Worm (Caenorhabditis elegans) whole organism, late embryonic: ENCODE results near the gene K03H1.13.

ENCODE experiments used
- C38D4.7 ChIP-seq: fragments of 200-800 bp; sonication (Bioruptor generic); optimal IDR thresholded peaks from 2 replicates; lab custom pipeline; 2018; ENCODE audit warnings: mild to moderate bottlenecking, missing genetic modification characterization, moderate library complexity, missing compliant biosample characterization
- F13H6.1 ChIP-seq: sonication (generic microtip); optimal IDR thresholded peaks from 2 replicates; lab custom pipeline; 2016; ENCODE audit warnings: missing genetic modification characterization, missing compliant biosample characterization
- K02D7.2 ChIP-seq: sonication (generic microtip); optimal IDR thresholded peaks from 2 replicates; lab custom pipeline; 2017; ENCODE audit warnings: mild to moderate bottlenecking, missing genetic modification characterization, missing compliant biosample characterization
- K09A11.1 ChIP-seq: sonication (generic microtip); optimal IDR thresholded peaks from 2 replicates; lab custom pipeline; 2017; ENCODE audit warnings: antibody characterized with exemption, mild to moderate bottlenecking, missing genetic modification characterization, missing compliant biosample characterization; ENCODE audit not compliant: insufficient read depth
- Y22D7AL.16 ChIP-seq: sonication (generic microtip); optimal IDR thresholded peaks from 2 replicates; lab custom pipeline; 2016; ENCODE audit warnings: missing genetic modification characterization, missing compliant biosample characterization
- ama-1 ChIP-seq: fragments of 150-350 bp; optimal IDR thresholded peaks from 2 replicates; lab custom pipeline; 2014
- ceh-14 ChIP-seq: sonication (generic microtip); optimal IDR thresholded peaks from 2 replicates; lab custom pipeline; 2016; ENCODE audit warnings: missing genotype, missing genetic modification characterization, missing compliant biosample characterization
- ceh-18 ChIP-seq: sonication (generic microtip); optimal IDR thresholded peaks from 2 replicates; lab custom pipeline; 2016; ENCODE audit warnings: missing genetic modification characterization, missing compliant biosample characterization
- ceh-2 ChIP-seq: sonication (generic microtip); optimal IDR thresholded peaks from 2 replicates; lab custom pipeline; 2016; ENCODE audit warnings: missing genotype, missing genetic modification characterization, missing compliant biosample characterization
- ceh-31 ChIP-seq: sonication (generic microtip); optimal IDR thresholded peaks from 2 replicates; lab custom pipeline; 2016; ENCODE audit warnings: missing genetic modification characterization, missing compliant biosample characterization
- elt-2 ChIP-seq: sonication (generic microtip); optimal IDR thresholded peaks from 2 replicates; lab custom pipeline; 2016; ENCODE audit warnings: missing genetic modification reagents, missing genetic modification characterization, missing compliant biosample characterization
- fax-1 ChIP-seq: sonication (generic microtip); optimal IDR thresholded peaks from 2 replicates; lab custom pipeline; 2016; ENCODE audit warnings: missing genotype, missing genetic modification characterization, missing compliant biosample characterization
- fkh-6 ChIP-seq: sonication (generic microtip); optimal IDR thresholded peaks from 2 replicates; lab custom pipeline; 2016; ENCODE audit warnings: missing genetic modification characterization, missing compliant biosample characterization
- hlh-13 ChIP-seq: fragments of 200-800 bp; sonication (Bioruptor generic); optimal IDR thresholded peaks from 2 replicates; lab custom pipeline; 2018; ENCODE audit warnings: mild to moderate bottlenecking, missing genetic modification characterization, missing compliant biosample characterization
- hlh-15 ChIP-seq: sonication (generic microtip); optimal IDR thresholded peaks from 2 replicates; lab custom pipeline; 2016; ENCODE audit warnings: missing genetic modification characterization, missing compliant biosample characterization
- hlh-6 ChIP-seq: sonication (generic microtip); optimal IDR thresholded peaks from 2 replicates; lab custom pipeline; 2016; ENCODE audit warnings: missing genotype, missing genetic modification characterization, missing compliant biosample characterization
- lim-6 ChIP-seq: sonication (generic microtip); optimal IDR thresholded peaks from 2 replicates; lab custom pipeline; 2016; ENCODE audit warnings: missing genetic modification characterization, missing compliant biosample characterization
- nhr-11 ChIP-seq: fragments of 150-350 bp; optimal IDR thresholded peaks from 2 replicates; lab custom pipeline; 2014; ENCODE audit warnings: missing biosample characterization, missing genetic modification characterization
- odd-2 ChIP-seq: sonication (generic microtip); optimal IDR thresholded peaks from 2 replicates; lab custom pipeline; 2017; ENCODE audit warnings: antibody characterized with exemption, mild to moderate bottlenecking, missing genetic modification characterization, missing compliant biosample characterization
- pag-3 ChIP-seq: sonication (generic microtip); optimal IDR thresholded peaks from 2 replicates; lab custom pipeline; 2016; ENCODE audit warnings: missing compliant biosample characterization, missing genetic modification characterization, borderline replicate concordance
- pax-1 ChIP-seq: fragments of 150-350 bp; optimal IDR thresholded peaks from 2 replicates; lab custom pipeline; 2014; ENCODE audit warnings: missing biosample characterization, missing genetic modification characterization
- ref-2 ChIP-seq: sonication (generic microtip); optimal IDR thresholded peaks from 2 replicates; lab custom pipeline; 2016; ENCODE audit warnings: missing genetic modification characterization, missing compliant biosample characterization
- sox-2 ChIP-seq: fragments of 200-800 bp; sonication (Bioruptor generic); IDR thresholded peaks from 2 replicates; pipeline ENCODE4 v1.3.6; 2022; ENCODE audit warnings: missing genetic modification reagents, missing genetic modification characterization, missing compliant biosample characterization
- sox-4 ChIP-seq: sonication (generic microtip); optimal IDR thresholded peaks from 2 replicates; lab custom pipeline; 2017; ENCODE audit warnings: mild to moderate bottlenecking, missing genetic modification characterization, inconsistent platforms, missing compliant biosample characterization
- syd-9 ChIP-seq: sonication (generic microtip); optimal IDR thresholded peaks from 2 replicates; lab custom pipeline; 2016; ENCODE audit warnings: mild to moderate bottlenecking, missing genetic modification characterization, moderate library complexity, missing compliant biosample characterization
- tbx-7 ChIP-seq: sonication (generic microtip); optimal IDR thresholded peaks from 2 replicates; lab custom pipeline; 2016; ENCODE audit warnings: missing genotype, missing genetic modification characterization, missing compliant biosample characterization
- unc-3 ChIP-seq, 2 experiments: fragments of 200-800 bp in 1 of 2; sonication (Bioruptor generic) in 1 of 2; sonication (generic microtip) in 1 of 2; conservative IDR thresholded peaks in 1 of 2; optimal IDR thresholded peaks in 1 of 2; 2 replicates each; pipeline versions ENCODE4 v1.3.6 to Lab custom; 2016 to 2022; ENCODE audit warnings: missing compliant biosample characterization in 2 of 2, missing genetic modification characterization in 2 of 2, missing genetic modification reagents in 1 of 2
- unc-55 ChIP-seq: sonication (generic microtip); optimal IDR thresholded peaks from 2 replicates; lab custom pipeline; 2017; ENCODE audit warnings: missing biosample characterization, missing genetic modification reagents, missing genetic modification characterization
- unc-86 ChIP-seq: sonication (generic microtip); optimal IDR thresholded peaks from 2 replicates; lab custom pipeline; 2016; ENCODE audit warnings: missing genetic modification characterization, missing compliant biosample characterization
- zip-5 ChIP-seq: sonication (generic microtip); optimal IDR thresholded peaks from 2 replicates; lab custom pipeline; 2016; ENCODE audit warnings: missing genetic modification characterization, missing compliant biosample characterization
- ztf-16 ChIP-seq: sonication (generic microtip); optimal IDR thresholded peaks from 2 replicates; lab custom pipeline; 2017; ENCODE audit warnings: missing genetic modification characterization, missing compliant biosample characterization

K03H1.13 gene

DNA sequence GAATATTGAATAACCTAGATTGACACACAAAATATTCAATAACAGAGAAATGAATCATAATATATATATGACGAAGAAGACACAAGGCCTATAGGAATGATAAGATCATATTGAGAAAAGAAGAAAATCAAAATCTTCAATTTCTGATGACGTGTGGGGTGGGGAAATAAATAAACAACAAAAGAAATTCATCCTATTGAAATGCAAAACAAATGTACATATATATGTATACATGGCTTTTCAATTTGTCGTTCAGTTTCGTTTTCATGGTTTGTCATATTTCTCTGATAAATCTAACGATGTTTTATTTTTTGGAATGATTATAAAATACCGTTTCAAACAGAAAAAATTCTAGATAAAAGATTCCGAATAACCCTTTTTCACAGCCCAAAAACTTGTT, 23.5 kb downstream of the K03H1.13 start, which contains the start of gene ttr-3:
ttr-3 (minus strand) TSS at position 101 of the 400 bp plus-strand sequence.
- TF ChIP-seq ref-2 (tag; lab: Kevin White, UChicago): no peak
- TF ChIP-seq hlh-13 (GFP tag; lab: Kevin White, UChicago): no peak
- no peak for TF ChIP-seq ama-1 (lab: Kevin White, UChicago)
- TF ChIP-seq zip-5: no peak
- TF ChIP-seq K09A11.1 (tag; lab: Kevin White, UChicago): no peak
- no peak for TF ChIP-seq ceh-14 (tag; lab: Kevin White, UChicago)

DNA sequence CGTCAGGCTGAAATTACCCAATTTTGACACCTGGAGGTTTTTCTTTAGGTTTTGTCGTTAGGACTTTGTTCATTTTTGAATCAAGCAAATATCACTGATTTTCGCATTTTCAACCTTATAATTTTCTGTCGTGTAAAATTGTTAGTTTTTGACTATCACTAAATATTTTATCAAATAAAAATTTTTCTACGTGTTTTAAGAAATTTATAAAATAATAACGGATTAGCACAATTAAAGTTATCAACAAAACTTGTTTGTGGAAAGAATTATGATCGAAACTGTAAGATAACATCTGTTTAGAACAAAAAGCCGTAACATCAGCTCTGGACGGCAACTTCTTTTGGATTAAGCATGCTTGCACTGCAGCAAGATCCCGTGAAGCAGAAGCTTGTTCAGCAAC, 27.3 kb downstream of the K03H1.13 start, which contains the start of gene cbp-2:
cbp-2 (plus strand) TSS at position 301 of the 400 bp plus-strand sequence.
- TF ChIP-seq F13H6.1 (tag; lab: Kevin White, UChicago) (no peak), sox-4 (tag; lab: Kevin White, UChicago) (no peak), pax-1 (tag; lab: Kevin White, UChicago) (no peak), hlh-6 (tag; lab: Kevin White, UChicago) (no peak)

DNA sequence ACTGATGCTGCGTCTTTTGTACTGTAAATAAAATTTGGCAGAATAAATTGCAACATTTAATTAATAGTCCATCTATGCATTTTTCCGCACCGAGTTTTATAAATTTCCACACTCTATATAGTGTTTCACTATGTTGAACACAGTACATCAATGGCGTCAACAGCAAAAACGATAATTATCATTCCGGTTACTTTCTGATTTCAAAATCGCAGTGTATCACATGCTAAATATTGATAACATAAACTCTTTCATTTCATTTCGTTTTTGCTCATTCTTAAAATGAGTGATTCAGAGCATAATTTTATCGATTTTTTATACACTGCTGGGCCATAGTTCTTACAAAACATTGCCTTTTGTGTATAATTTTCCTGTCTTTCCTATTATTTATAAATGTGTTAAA, 27.8 kb downstream of the K03H1.13 start:
- TF ChIP-seq fkh-6 (tag; lab: Kevin White, UChicago) (no peak), syd-9 (tag; lab: Kevin White, UChicago) (no peak), lim-6 (tag; lab: Kevin White, UChicago) (no peak), odd-2 (tag; lab: Kevin White, UChicago) (no peak), tbx-7 (no peak), sox-2 (no peak), unc-3 (GFP tag; conservative IDR thresholded peaks at IDR 0.05; lab: Robert Waterston, UW) (no peak), unc-3 (tag; optimal IDR thresholded peaks at IDR 0.05; lab: Kevin White, UChicago) (no peak), C38D4.7 (no peak)

DNA sequence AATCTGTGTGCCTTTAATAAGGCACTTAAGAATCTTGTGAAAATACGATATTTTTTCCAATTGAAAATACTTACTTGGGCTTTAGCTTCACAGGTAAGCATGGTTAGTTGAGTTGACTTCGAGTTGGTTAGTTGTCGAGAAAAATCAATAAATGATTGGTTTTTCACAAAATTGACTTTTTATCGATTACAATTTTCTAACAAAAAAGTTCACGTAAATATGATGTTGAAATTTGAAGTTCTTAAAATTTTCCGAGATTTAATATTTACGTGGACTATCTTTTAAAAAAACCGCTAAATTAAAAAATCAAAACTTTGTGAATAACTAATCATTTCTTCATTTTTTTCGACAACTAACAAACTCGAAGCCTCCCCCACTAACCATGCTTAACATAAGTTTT, 29.4 kb downstream of the K03H1.13 start, which contains the start of gene F40F12.3:
F40F12.3 (minus strand) TSS at position 101 of the 400 bp plus-strand sequence.
- no peak for TF ChIP-seq C38D4.7
- no peak for TF ChIP-seq fkh-6 (tag; lab: Kevin White, UChicago)
- TF ChIP-seq unc-55 (GFP tag; lab: Kevin White, UChicago): no peak
- no peak for TF ChIP-seq pag-3 (tag; lab: Kevin White, UChicago)
- no peak for TF ChIP-seq zip-5
- no peak for TF ChIP-seq ceh-31 (tag; lab: Kevin White, UChicago)
- no peak for TF ChIP-seq ceh-2 (tag; lab: Kevin White, UChicago)
- TF ChIP-seq, all 69 proteins: peak for 0

DNA sequence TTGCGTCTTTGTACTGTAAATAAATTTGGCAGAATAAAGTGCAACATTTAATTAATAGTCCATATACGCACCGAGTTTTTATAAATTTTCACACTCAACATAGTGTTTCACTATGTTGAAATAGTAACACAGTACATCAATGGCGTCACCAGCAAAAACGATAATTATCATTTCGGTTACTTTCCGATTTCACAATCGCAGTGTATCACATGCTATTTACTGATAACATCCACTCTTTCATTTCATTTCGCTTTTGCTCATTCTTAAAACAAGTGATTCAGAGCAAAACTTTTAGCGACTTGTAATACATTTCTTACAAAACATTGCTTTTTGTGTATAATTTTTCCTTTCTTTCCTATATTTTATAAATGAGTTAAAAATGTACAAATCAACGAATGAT, 36.4 kb downstream of the K03H1.13 start, which contains the start of gene cbp-3:
cbp-3 (plus strand) TSS at position 272 of the 400 bp plus-strand sequence.
- TF ChIP-seq elt-2: peak; percentile 28
- TF ChIP-seq hlh-13 (GFP tag; lab: Kevin White, UChicago): no peak
- no peak for TF ChIP-seq K02D7.2 (tag; lab: Kevin White, UChicago)

DNA sequence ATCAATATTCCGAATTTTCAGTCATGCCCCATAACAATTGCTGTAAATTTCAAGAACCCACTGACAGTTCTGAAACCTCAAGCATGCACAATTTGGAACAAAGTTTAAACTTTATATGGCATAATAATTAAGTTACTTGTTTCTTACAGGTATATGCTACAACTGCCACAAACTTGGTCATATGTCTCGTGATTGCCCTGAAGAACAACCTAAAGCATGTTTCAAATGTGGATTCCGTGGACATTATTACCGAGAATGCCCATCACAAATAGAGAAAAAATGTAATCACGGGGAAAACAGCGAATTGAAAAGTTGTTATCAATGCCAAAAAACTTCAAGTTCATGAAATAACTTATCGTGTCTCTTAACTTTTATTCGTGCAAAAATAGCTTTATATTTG, 37.1 kb downstream of the K03H1.13 start:
- TF ChIP-seq ceh-18 (tag; lab: Kevin White, UChicago) (no peak), hlh-15 (tag; lab: Kevin White, UChicago) (no peak), unc-86 (no peak), odd-2 (tag; lab: Kevin White, UChicago) (no peak), nhr-11 (tag; lab: Kevin White, UChicago) (no peak), pag-3 (tag; lab: Kevin White, UChicago) (no peak), fax-1 (no peak), hlh-6 (tag; lab: Kevin White, UChicago) (no peak), Y22D7AL.16 (tag; lab: Kevin White, UChicago) (no peak), ztf-16 (tag; lab: Kevin White, UChicago) (no peak)
